Worm (Caenorhabditis elegans): Measurements from ENCODE around the gene txt-12.

- peak; percentile 68 for TF ChIP-seq snpc-4 (tag; optimal IDR thresholded peaks at IDR 0.05)
- no peak for TF ChIP-seq unc-62 (GFP tag; optimal IDR thresholded peaks at IDR 0.05)
- TF ChIP-seq ZK546.5 (tag; optimal IDR thresholded peaks at IDR 0.05) = no peak
- TF ChIP-seq egl-27 (tag; optimal IDR thresholded peaks at IDR 0.05) = peak; percentile 21
- no peak for TF ChIP-seq mdl-1 (tag; optimal IDR thresholded peaks at IDR 0.05)
- TF ChIP-seq F13H6.1 (tag; optimal IDR thresholded peaks at IDR 0.05) = peak; percentile 56
- no peak for TF ChIP-seq elt-3 (tag; optimal IDR thresholded peaks at IDR 0.05)
- TF ChIP-seq mbf-1 (tag; optimal IDR thresholded peaks at IDR 0.05) = no peak
- no peak for TF ChIP-seq nhr-12 (tag; optimal IDR thresholded peaks at IDR 0.05)
- no peak for TF ChIP-seq nhr-25 (tag; optimal IDR thresholded peaks at IDR 0.05)
Observed at ce11 chrV:15136772-15137171, 44.0 kb downstream of the txt-12 start, which contains the start of gene aipl-1.

All from whole organism, L2 larva.